Worm (Caenorhabditis elegans) whole organism, L4 larva: ENCODE results near the gene R11.3.
A peak's percentile ranks its signal among the peaks of the same experiment; 100 is the strongest.

Experiments used
- F10B5.3 ChIP-seq: sonication (generic microtip); optimal IDR thresholded peaks from 2 replicates; lab custom pipeline; 2016; ENCODE audit warnings: mild to moderate bottlenecking, missing genetic modification characterization, missing compliant biosample characterization
- F37D6.2 ChIP-seq: sonication (generic microtip); optimal IDR thresholded peaks from 2 replicates; lab custom pipeline; 2016; ENCODE audit warnings: mild to moderate bottlenecking, missing genetic modification characterization, missing compliant biosample characterization
- R02D3.7 ChIP-seq: fragments of 150-350 bp; sonication (generic microtip); optimal IDR thresholded peaks from 3 replicates; lab custom pipeline; 2014; ENCODE audit warnings: missing biosample characterization, missing genetic modification characterization
- T26A8.4 ChIP-seq: fragments of 200-800 bp; sonication (Bioruptor generic); IDR thresholded peaks from 2 replicates; pipeline ENCODE4 v1.3.6; 2022; ENCODE audit warnings: missing genetic modification characterization, missing compliant biosample characterization
- ZK337.2 ChIP-seq: fragments of 200-800 bp; sonication (Bioruptor generic); IDR thresholded peaks from 2 replicates; pipeline ENCODE4 v1.3.6; 2022; ENCODE audit warnings: missing genetic modification reagents, missing genetic modification characterization, missing compliant biosample characterization
- aha-1 ChIP-seq: fragments of 150-350 bp; peaks from one replicate; lab custom pipeline; 2014; ENCODE audit warnings: missing biosample characterization, missing genetic modification characterization
- ama-1 ChIP-seq: fragments of 150-350 bp; optimal IDR thresholded peaks from 2 replicates; lab custom pipeline; 2014; ENCODE audit warnings: inconsistent platforms, mixed read lengths
- ceh-20 ChIP-seq: fragments of 200-800 bp; sonication (Bioruptor generic); IDR thresholded peaks from 2 replicates; pipeline ENCODE4 v1.3.6; 2022; ENCODE audit warnings: missing genetic modification reagents, missing genetic modification characterization, missing compliant biosample characterization
- ceh-28 ChIP-seq: fragments of 150-350 bp; optimal IDR thresholded peaks from 2 replicates; lab custom pipeline; 2014; ENCODE audit warnings: missing biosample characterization, missing genetic modification reagents, missing genetic modification characterization
- ceh-32 ChIP-seq: sonication (generic microtip); optimal IDR thresholded peaks from 2 replicates; lab custom pipeline; 2016; ENCODE audit warnings: mild to moderate bottlenecking, missing genetic modification characterization, missing compliant biosample characterization; ENCODE audit not compliant: poor library complexity
- daf-8 ChIP-seq: fragments of 200-800 bp; sonication (Bioruptor generic); IDR thresholded peaks from 2 replicates; pipeline ENCODE4 v1.3.6; 2022; ENCODE audit warnings: missing genetic modification characterization, missing compliant biosample characterization
- dmd-8 ChIP-seq: fragments of 200-800 bp; sonication (Bioruptor generic); IDR thresholded peaks from 2 replicates; pipeline ENCODE4 v1.3.6; 2022; ENCODE audit warnings: missing genetic modification characterization, missing compliant biosample characterization
- dmd-9 ChIP-seq: fragments of 200-800 bp; sonication (Bioruptor generic); IDR thresholded peaks from 2 replicates; pipeline ENCODE4 v1.3.6; 2022; ENCODE audit warnings: missing genetic modification reagents, missing genetic modification characterization, missing compliant biosample characterization
- egl-43 ChIP-seq: fragments of 200-800 bp; sonication (Bioruptor generic); IDR thresholded peaks from 2 replicates; pipeline ENCODE4 v1.3.6; 2022; ENCODE audit warnings: missing genetic modification reagents, missing genetic modification characterization, missing compliant biosample characterization
- gei-8 ChIP-seq: fragments of 200-800 bp; sonication (Bioruptor generic); optimal IDR thresholded peaks from 2 replicates; lab custom pipeline; 2018; ENCODE audit warnings: mild to moderate bottlenecking, missing genetic modification characterization, missing compliant biosample characterization
- hlh-11 ChIP-seq: fragments of 200-800 bp; sonication (Bioruptor generic); optimal IDR thresholded peaks from 2 replicates; lab custom pipeline; 2018; ENCODE audit warnings: mild to moderate bottlenecking, missing genetic modification characterization, missing compliant biosample characterization
- hlh-30 ChIP-seq: sonication (generic microtip); optimal IDR thresholded peaks from 2 replicates; lab custom pipeline; 2017; ENCODE audit warnings: antibody characterized with exemption, mild to moderate bottlenecking, missing genetic modification characterization, missing compliant biosample characterization; ENCODE audit not compliant: insufficient read depth
- hmg-1.1 ChIP-seq: fragments of 200-800 bp; sonication (Bioruptor generic); IDR thresholded peaks from 2 replicates; pipeline ENCODE4 v1.3.6; 2022; ENCODE audit warnings: missing genetic modification reagents, missing genetic modification characterization, missing compliant biosample characterization
- jun-1 ChIP-seq: fragments of 150-350 bp; optimal IDR thresholded peaks from 2 replicates; lab custom pipeline; 2014; ENCODE audit warnings: missing biosample characterization, missing genetic modification reagents, missing genetic modification characterization
- lin-1 ChIP-seq: fragments of 200-800 bp; sonication (Bioruptor generic); IDR thresholded peaks from 2 replicates; pipeline ENCODE4 v1.3.6; 2022; ENCODE audit warnings: missing genetic modification reagents, missing genetic modification characterization, missing compliant biosample characterization
- lin-13 ChIP-seq: fragments of 150-350 bp; optimal IDR thresholded peaks from 2 replicates; lab custom pipeline; 2014; ENCODE audit warnings: missing biosample characterization, missing genetic modification reagents, missing genetic modification characterization
- lin-29 ChIP-seq: fragments of 200-800 bp; sonication (Bioruptor generic); IDR thresholded peaks from 2 replicates; pipeline ENCODE4 v1.3.6; 2022; ENCODE audit warnings: missing genetic modification reagents, missing genetic modification characterization, missing compliant biosample characterization
- lin-39 ChIP-seq: fragments of 150-350 bp; optimal IDR thresholded peaks from 2 replicates; lab custom pipeline; 2014; ENCODE audit warnings: missing biosample characterization, missing genetic modification reagents, missing genetic modification characterization
- lir-3 ChIP-seq: sonication (generic microtip); optimal IDR thresholded peaks from 2 replicates; lab custom pipeline; 2016; ENCODE audit warnings: mild to moderate bottlenecking, missing genetic modification characterization, missing compliant biosample characterization
- madf-5 ChIP-seq, 2 experiments: fragments of 200-800 bp; sonication (Bioruptor generic); IDR thresholded peaks; 2 replicates each; pipeline ENCODE4 v1.3.6; 2022; ENCODE audit warnings: missing compliant biosample characterization in 2 of 2, missing genetic modification characterization in 2 of 2
- mep-1 ChIP-seq: fragments of 150-350 bp; sonication (generic microtip); optimal IDR thresholded peaks from 3 replicates; lab custom pipeline; 2014; ENCODE audit warnings: missing biosample characterization, missing genetic modification characterization
- mes-2 ChIP-seq: sonication (generic microtip); optimal IDR thresholded peaks from 2 replicates; lab custom pipeline; 2016; ENCODE audit warnings: missing genotype, mild to moderate bottlenecking, missing genetic modification characterization, missing compliant biosample characterization; ENCODE audit not compliant: poor library complexity, severe bottlenecking
- nhr-10 ChIP-seq: fragments of 150-350 bp; optimal IDR thresholded peaks from 2 replicates; lab custom pipeline; 2014; ENCODE audit warnings: missing biosample characterization, missing genetic modification characterization
- nhr-11 ChIP-seq: fragments of 150-350 bp; optimal IDR thresholded peaks from 2 replicates; lab custom pipeline; 2014; ENCODE audit warnings: missing biosample characterization, missing genetic modification characterization
- nhr-77 ChIP-seq: fragments of 150-350 bp; optimal IDR thresholded peaks from 2 replicates; lab custom pipeline; 2014; ENCODE audit warnings: missing biosample characterization, missing genetic modification characterization
- php-3 ChIP-seq: fragments of 200-800 bp; sonication (Bioruptor generic); IDR thresholded peaks from 2 replicates; pipeline ENCODE4 v1.3.6; 2022; ENCODE audit warnings: missing genetic modification reagents, missing genetic modification characterization, missing compliant biosample characterization
- pqm-1 ChIP-seq: sonication (generic microtip); optimal IDR thresholded peaks from 2 replicates; lab custom pipeline; 2017; ENCODE audit warnings: missing biosample characterization, missing genetic modification characterization
- rbr-2 ChIP-seq: sonication (generic microtip); optimal IDR thresholded peaks from 2 replicates; lab custom pipeline; 2016; ENCODE audit warnings: missing genotype, missing genetic modification characterization, missing compliant biosample characterization
- saeg-2 ChIP-seq: fragments of 200-800 bp; sonication (Bioruptor generic); IDR thresholded peaks from 2 replicates; pipeline ENCODE4 v1.3.6; 2022; ENCODE audit warnings: missing genetic modification reagents, missing genetic modification characterization, missing compliant biosample characterization
- sdz-12 ChIP-seq: fragments of 200-800 bp; sonication (Bioruptor generic); optimal IDR thresholded peaks from 2 replicates; lab custom pipeline; 2018; ENCODE audit warnings: mild to moderate bottlenecking, missing genetic modification characterization, missing compliant biosample characterization
- set-16 ChIP-seq: fragments of 200-800 bp; sonication (Bioruptor generic); IDR thresholded peaks from 2 replicates; pipeline ENCODE4 v1.3.6; 2022; ENCODE audit warnings: missing genetic modification reagents, missing genetic modification characterization, missing compliant biosample characterization
- snpc-1.2 ChIP-seq: fragments of 200-800 bp; sonication (Bioruptor generic); IDR thresholded peaks from 2 replicates; pipeline ENCODE4 v1.3.6; 2022; ENCODE audit warnings: missing genetic modification reagents, missing genetic modification characterization, missing compliant biosample characterization
- spr-3 ChIP-seq: fragments of 200-800 bp; sonication (Bioruptor generic); optimal IDR thresholded peaks from 2 replicates; lab custom pipeline; 2018; ENCODE audit warnings: mild to moderate bottlenecking, missing genetic modification characterization, missing compliant biosample characterization
- zag-1 ChIP-seq: fragments of 150-350 bp; optimal IDR thresholded peaks from 2 replicates; lab custom pipeline; 2014; ENCODE audit warnings: missing biosample characterization, missing genetic modification characterization
- zip-2 ChIP-seq: fragments of 150-350 bp; optimal IDR thresholded peaks from 2 replicates; lab custom pipeline; 2014; ENCODE audit warnings: missing biosample characterization, missing genetic modification characterization
- ztf-11 ChIP-seq: fragments of 150-350 bp; optimal IDR thresholded peaks from 2 replicates; lab custom pipeline; 2014; ENCODE audit warnings: missing biosample characterization, missing genetic modification characterization

Gene R11.3

DNA sequence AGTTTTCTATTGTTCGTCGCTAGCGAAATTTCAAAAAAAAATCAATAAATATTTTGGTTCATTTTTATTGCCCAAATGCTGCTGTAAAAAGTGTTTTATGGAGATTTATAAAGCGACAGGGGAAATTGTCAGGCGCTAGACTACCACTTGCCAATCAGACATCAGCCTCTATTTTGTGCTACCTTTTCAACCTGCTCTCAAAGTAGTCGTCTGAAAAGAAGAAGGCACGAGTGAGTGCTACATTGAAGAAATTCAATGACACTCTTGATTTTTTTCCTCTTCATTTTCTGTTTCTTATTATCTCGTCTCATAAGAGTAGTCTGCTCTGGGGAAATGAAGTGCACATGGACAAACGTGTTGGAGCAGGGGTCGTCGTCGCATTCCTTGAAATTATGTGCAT, 6.8 kb upstream of the R11.3 start (continued):
- TF ChIP-seq ceh-32 (no peak), ZK337.2 (no peak), ztf-11 (no peak), nhr-10 (tag; lab: Kevin White, UChicago) (peak; percentile 4), nhr-11 (peak; percentile 51), spr-3 (peak; percentile 36), lin-13 (GFP tag; lab: Kevin White, UChicago) (peak; percentile 9), F10B5.3 (peak; percentile 90), lir-3 (tag; lab: Kevin White, UChicago) (no peak), ama-1 (lab: Kevin White, UChicago) (no peak), lin-39 (tag; lab: Kevin White, UChicago) (no peak), zip-2 (tag; lab: Kevin White, UChicago) (peak; percentile 33), rbr-2 (tag; lab: Kevin White, UChicago) (peak; percentile 91), mes-2 (peak; percentile 65), daf-8 (GFP tag; lab: Robert Waterston, UW) (no peak), dmd-8 (GFP tag; lab: Robert Waterston, UW) (no peak), nhr-77 (tag; lab: Kevin White, UChicago) (peak; percentile 90), jun-1 (peak; percentile 67), aha-1 (tag; lab: Kevin White, UChicago) (peak; percentile 62), madf-5 (GFP tag; IDR thresholded peaks at IDR 0.05; lab: Robert Waterston, UW) (no peak), F37D6.2 (tag; lab: Kevin White, UChicago) (peak; percentile 87), lin-1 (GFP tag; lab: Robert Waterston, UW) (0 out of 2 replicates have a peak, but pooled peaks have one; percentile 33), mep-1 (tag; lab: Kevin White, UChicago) (peak; percentile 89), saeg-2 (no peak), ceh-28 (tag; lab: Kevin White, UChicago) (peak; percentile 68), pqm-1 (tag; lab: Kevin White, UChicago) (no peak), R02D3.7 (tag; lab: Kevin White, UChicago) (no peak), php-3 (GFP tag; lab: Robert Waterston, UW) (peak; percentile 53; the same call in 1 of the 2 replicates), ceh-20 (GFP tag; lab: Robert Waterston, UW) (0 out of 2 replicates have a peak, but pooled peaks have one; percentile 32), hlh-11 (tag; lab: Kevin White, UChicago) (peak; percentile 74), hmg-1.1 (GFP tag; lab: Robert Waterston, UW) (peak; percentile 91), egl-43 (GFP tag; lab: Robert Waterston, UW) (no peak), T26A8.4 (GFP tag; lab: Robert Waterston, UW) (peak; percentile 73), lin-29 (peak; percentile 47; the same call in 1 of the 2 replicates), sdz-12 (GFP tag; lab: Kevin White, UChicago) (no peak), dmd-9 (GFP tag; lab: Robert Waterston, UW) (no peak)

- TF ChIP-seq R02D3.7 (tag; lab: Kevin White, UChicago) (no peak), zip-2 (tag; lab: Kevin White, UChicago) (no peak), zag-1 (tag; lab: Kevin White, UChicago) (no peak), hlh-30 (tag; lab: Kevin White, UChicago) (no peak), gei-8 (GFP tag; lab: Kevin White, UChicago) (no peak), set-16 (GFP tag; lab: Robert Waterston, UW) (peak; percentile 86), snpc-1.2 (GFP tag; lab: Robert Waterston, UW) (0 out of 2 replicates have a peak, but pooled peaks have one; percentile 10)
- TF ChIP-seq, all 104 proteins: peak for 2
Measured at ce11 chrX:16204310-16204709, 5.3 kb upstream of the R11.3 start.
